Fruit fly (Drosophila melanogaster) ovary, adult (tissue): ENCODE data around the gene Cyp28d1.

Experiments used
- CG17801 ChIP-seq: fragments of 200-800 bp; optimal IDR thresholded peaks from 2 replicates; lab custom pipeline; 2019; ENCODE audit warnings: missing biosample characterization, mild to moderate bottlenecking, missing genetic modification characterization, moderate library complexity; ENCODE audit not compliant: partially characterized antibody

The Cyp28d1 gene

DNA sequence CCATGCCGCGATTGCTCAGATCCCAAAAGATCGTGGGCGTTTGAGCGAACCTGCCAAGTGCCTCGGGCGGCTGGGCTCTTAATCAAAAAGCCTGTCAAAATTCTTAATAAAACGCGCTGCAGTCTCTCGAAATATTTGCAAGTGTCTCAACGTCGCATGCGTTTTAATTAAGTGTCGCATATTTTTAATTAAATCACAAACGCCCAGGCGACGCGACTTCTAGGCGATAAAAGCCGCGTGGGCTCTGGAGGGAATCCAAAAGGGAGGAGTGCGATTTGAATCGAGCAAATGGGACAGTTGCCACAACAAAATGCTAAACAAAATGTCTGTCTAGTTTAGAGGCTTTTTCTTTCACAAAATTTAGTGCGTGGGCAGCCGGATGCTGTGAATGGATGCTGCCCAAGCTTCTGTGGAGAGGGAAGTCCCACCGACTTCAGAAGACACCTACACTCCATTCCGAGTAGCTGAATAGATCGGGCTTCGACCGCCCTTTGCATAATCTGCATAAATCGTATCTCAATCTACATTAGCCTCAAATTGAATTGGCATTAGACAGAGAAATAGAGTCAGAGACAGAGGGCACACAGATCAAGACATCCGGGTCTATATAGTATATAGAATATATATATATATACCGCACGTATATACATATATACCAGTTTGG, 16.8 kb downstream of the Cyp28d1 start:
- TF ChIP-seq CG17801 (GFP tag; lab: Kevin White, UChicago), result no peak

DNA sequence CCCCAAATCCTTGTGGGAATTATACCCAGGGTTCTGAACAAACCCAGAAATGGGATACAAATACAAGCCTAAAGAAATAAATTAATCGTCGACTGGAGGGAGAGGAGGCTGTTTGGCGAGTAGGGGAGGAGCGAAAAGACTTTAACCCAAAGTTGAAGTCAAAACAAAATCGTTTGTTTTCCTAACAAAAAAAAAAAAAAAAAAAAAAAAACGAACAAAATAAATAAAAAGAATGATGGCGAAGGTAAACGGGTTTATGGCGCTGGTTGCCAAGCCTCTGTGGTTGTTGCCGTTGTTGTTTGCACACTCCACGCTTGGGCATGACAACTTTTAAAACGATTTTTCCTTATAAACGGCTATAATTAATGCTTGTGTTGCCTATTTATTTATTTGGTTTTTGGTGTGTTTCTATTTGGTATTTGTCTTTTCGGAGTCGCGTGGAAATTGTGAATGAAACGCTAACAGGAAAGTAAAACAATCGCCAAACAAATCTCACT, 18.4 kb downstream of the Cyp28d1 start:
- no peak for TF ChIP-seq CG17801 (GFP tag; lab: Kevin White, UChicago)

- no peak for TF ChIP-seq CG17801 (GFP tag; lab: Kevin White, UChicago)
Measured at dm6 chr2L:5229239-5229638, 19.0 kb downstream of the Cyp28d1 start.

dm6 chr2L:5229735-5230347, 19.6 kb downstream of the Cyp28d1 start:
- no peak for TF ChIP-seq CG17801 (GFP tag; lab: Kevin White, UChicago)

- no peak for TF ChIP-seq CG17801 (GFP tag; lab: Kevin White, UChicago)
Measured at dm6 chr2L:5230772-5231171, 20.5 kb downstream of the Cyp28d1 start.

dm6 chr2L:5231437-5231836, 21.2 kb downstream of the Cyp28d1 start:
- TF ChIP-seq CG17801 (GFP tag; lab: Kevin White, UChicago), result no peak

- no peak for TF ChIP-seq CG17801 (GFP tag; lab: Kevin White, UChicago)
Measured at dm6 chr2L:5232175-5232574, 21.9 kb downstream of the Cyp28d1 start.

DNA sequence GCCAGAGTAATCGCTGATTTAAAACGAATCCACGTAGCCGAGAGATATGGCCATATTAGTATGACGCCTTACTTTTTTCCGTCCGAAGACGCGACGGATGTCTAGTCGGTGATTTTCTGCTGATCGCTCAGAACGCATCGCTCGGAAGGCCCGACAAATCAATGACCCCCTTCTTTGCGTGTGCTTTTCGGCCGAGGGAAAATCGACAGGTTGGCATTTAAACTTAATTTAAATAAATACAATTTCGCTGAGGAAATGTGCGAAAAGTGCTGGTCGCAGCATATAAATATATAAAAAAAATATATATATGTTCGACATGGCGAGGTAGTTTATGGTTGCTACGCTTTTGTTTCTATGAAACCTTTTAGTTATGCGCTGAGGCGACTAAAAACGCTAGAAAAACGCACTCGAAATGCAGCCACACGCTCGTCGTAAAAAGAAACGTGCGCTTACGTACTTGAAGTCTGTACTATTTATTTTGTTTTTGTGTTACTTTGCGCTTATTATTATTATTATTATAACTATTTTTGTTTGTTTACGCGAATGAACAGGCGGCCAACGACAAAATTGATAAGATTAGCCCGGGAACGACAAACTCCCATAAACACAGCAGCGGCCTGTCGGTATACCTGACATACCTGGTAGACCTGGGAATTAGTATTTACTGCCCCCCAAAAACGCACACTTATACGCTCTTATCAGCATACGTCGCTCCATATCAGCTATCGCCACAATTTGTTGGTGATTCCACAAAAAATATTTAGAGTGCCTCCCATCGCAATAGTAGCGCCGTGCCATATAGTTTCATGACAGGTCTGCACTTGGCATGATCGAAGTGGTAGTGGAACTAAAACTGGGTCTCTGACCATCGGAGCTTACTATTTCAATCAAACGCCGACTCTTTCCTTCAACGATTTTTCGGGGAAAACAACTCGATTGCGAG, 23.0 kb downstream of the Cyp28d1 start:
- no peak for TF ChIP-seq CG17801 (GFP tag; lab: Kevin White, UChicago)

- no peak for TF ChIP-seq CG17801 (GFP tag; lab: Kevin White, UChicago)
Measured at dm6 chr2L:5234714-5235298, 24.5 kb downstream of the Cyp28d1 start.

DNA sequence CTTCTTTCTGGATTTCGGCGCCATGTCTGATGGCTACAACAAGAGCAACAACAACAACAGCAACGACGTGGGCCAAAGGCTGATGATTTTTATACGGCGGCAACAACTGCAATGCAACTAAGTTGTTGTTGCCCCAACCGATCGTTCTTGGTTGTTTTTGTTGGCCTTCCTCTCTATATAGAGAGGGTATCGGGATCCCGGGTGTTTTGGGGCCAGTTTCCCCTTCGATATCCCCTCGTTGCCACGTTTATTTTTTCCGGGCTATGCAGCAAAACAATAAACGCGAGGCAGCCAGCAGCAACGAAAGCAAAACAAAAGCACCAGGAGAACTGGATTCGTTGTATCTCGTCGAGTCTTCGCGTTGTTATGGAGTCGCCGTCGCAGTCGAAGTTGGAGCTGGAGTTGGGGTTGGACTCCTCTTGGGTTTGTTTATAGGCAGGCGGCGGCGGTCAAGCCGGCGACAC, 26.1 kb downstream of the Cyp28d1 start:
- TF ChIP-seq CG17801 (GFP tag; lab: Kevin White, UChicago), result no peak

dm6 chr2L:5237175-5237753, 27.0 kb downstream of the Cyp28d1 start:
- TF ChIP-seq CG17801 (GFP tag; lab: Kevin White, UChicago), result peak; percentile 54

DNA sequence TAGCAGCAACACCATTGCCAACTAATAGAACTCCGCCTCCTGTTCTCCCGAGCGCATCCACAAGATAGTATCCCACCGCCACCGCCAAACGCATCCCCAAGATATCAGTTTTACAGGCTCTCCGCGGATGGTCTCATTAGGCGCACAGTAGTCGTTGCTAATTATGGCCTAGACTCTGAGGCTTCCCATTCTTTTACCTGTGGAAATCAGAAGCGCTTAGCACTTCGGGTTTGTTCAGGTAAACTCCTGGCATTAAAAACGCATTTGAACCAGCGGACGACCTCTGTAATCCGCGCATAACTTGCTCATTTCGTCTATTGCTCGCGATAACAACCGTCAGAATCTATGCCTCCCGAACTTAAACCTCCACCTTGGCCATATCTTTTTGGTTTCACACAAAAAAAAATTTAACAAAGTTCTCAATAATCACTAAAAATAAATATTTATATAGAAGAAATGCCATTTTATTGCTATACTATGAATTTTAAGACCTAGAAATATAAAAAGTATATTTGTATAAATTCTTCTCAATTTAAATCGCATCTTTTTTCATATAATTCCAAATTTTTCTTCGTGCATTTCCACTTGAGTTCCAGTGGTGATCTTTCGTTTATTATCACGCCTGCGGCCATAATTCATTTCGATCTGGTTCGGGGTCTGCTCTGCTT, 27.8 kb downstream of the Cyp28d1 start:
- TF ChIP-seq CG17801 (GFP tag; lab: Kevin White, UChicago), result no peak

DNA sequence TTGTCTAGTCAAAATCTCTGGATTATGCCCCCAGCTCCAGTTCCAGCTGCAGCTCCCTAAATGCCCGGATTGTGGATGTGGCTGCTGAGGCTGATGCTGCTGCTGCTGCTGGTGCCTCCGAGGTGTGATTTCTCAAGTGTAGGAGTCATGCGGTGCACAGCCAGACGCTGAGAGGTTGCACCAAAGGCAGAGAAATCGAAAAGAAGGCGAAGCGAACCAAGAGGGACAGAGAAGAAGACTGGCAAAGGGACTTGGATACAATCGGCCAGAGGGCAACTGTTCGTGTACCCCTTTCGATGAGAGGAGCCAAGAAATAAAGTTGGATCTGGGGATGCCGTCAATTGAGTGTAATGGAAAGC, 28.3 kb downstream of the Cyp28d1 start:
- TF ChIP-seq CG17801 (GFP tag; lab: Kevin White, UChicago), result no peak
